Worm (Caenorhabditis elegans) whole organism, L2 larva: ENCODE data around the gene F02E8.4.

ENCODE experiments used
- C34F6.9 ChIP-seq: fragments of 150-350 bp; optimal IDR thresholded peaks from 2 replicates; lab custom pipeline; 2014; ENCODE audit warnings: missing biosample characterization, missing genetic modification characterization
- F13H6.1 ChIP-seq: sonication (generic microtip); optimal IDR thresholded peaks from 2 replicates; lab custom pipeline; 2016; ENCODE audit warnings: missing genetic modification characterization, missing compliant biosample characterization
- R02D3.7 ChIP-seq: fragments of 150-350 bp; optimal IDR thresholded peaks from 2 replicates; lab custom pipeline; 2014; ENCODE audit warnings: missing biosample characterization, missing genetic modification characterization
- ZK546.5 ChIP-seq: sonication (generic microtip); optimal IDR thresholded peaks from 2 replicates; lab custom pipeline; 2017; ENCODE audit warnings: missing biosample characterization, missing genetic modification characterization
- alr-1 ChIP-seq: fragments of 150-350 bp; optimal IDR thresholded peaks from 2 replicates; lab custom pipeline; 2014; ENCODE audit warnings: missing biosample characterization, missing genetic modification characterization
- ama-1 ChIP-seq: fragments of 150-350 bp; optimal IDR thresholded peaks from 2 replicates; lab custom pipeline; 2018; ENCODE audit warnings: inconsistent platforms
- blmp-1 ChIP-seq: sonication (generic microtip); optimal IDR thresholded peaks from 2 replicates; lab custom pipeline; 2017; ENCODE audit warnings: missing genetic modification characterization, mild to moderate bottlenecking, missing compliant biosample characterization, antibody characterized with exemption, moderate library complexity; ENCODE audit not compliant: insufficient read depth
- ceh-16 ChIP-seq: fragments of 150-350 bp; optimal IDR thresholded peaks from 2 replicates; lab custom pipeline; 2014; ENCODE audit warnings: missing biosample characterization, missing genetic modification characterization
- crh-2 ChIP-seq: sonication (generic microtip); optimal IDR thresholded peaks from 2 replicates; lab custom pipeline; 2017; ENCODE audit warnings: missing biosample characterization, missing genetic modification characterization
- dmd-4 ChIP-seq: sonication (generic microtip); optimal IDR thresholded peaks from 2 replicates; lab custom pipeline; 2017; ENCODE audit warnings: missing biosample characterization, missing genetic modification characterization
- egl-27 ChIP-seq: sonication (generic microtip); optimal IDR thresholded peaks from 3 replicates; lab custom pipeline; 2017; ENCODE audit warnings: missing biosample characterization, missing genetic modification reagents, missing genetic modification characterization
- elt-1 ChIP-seq: fragments of 150-350 bp; optimal IDR thresholded peaks from 2 replicates; lab custom pipeline; 2014; ENCODE audit warnings: missing biosample characterization, missing genetic modification characterization
- fos-1 ChIP-seq: fragments of 150-350 bp; optimal IDR thresholded peaks from 2 replicates; lab custom pipeline; 2014; ENCODE audit warnings: missing biosample characterization, missing genetic modification characterization
- gmeb-1 ChIP-seq: fragments of 150-350 bp; optimal IDR thresholded peaks from 2 replicates; lab custom pipeline; 2014; ENCODE audit warnings: missing biosample characterization, missing genetic modification characterization
- lin-11 ChIP-seq: fragments of 150-350 bp; sonication (generic microtip); optimal IDR thresholded peaks from 2 replicates; lab custom pipeline; 2014; ENCODE audit warnings: missing biosample characterization, missing genetic modification characterization, inconsistent platforms, mixed read lengths
- lin-13 ChIP-seq: fragments of 150-350 bp; optimal IDR thresholded peaks from 2 replicates; lab custom pipeline; 2014; ENCODE audit warnings: missing biosample characterization, missing genetic modification reagents, missing genetic modification characterization
- lin-39 ChIP-seq: fragments of 150-350 bp; optimal IDR thresholded peaks from 2 replicates; lab custom pipeline; 2014; ENCODE audit warnings: missing biosample characterization, missing genetic modification reagents, missing genetic modification characterization
- lsy-2 ChIP-seq, 2 experiments: fragments of 150-350 bp in 1 of 2; sonication (generic microtip) in 1 of 2; optimal IDR thresholded peaks; 2 replicates each; lab custom pipeline; 2014 to 2017; ENCODE audit warnings: missing biosample characterization in 2 of 2, missing genetic modification characterization in 2 of 2
- mab-5 ChIP-seq: fragments of 150-350 bp; optimal IDR thresholded peaks from 2 replicates; lab custom pipeline; 2014; ENCODE audit warnings: missing biosample characterization, missing genetic modification characterization
- mbf-1 ChIP-seq: sonication (generic microtip); optimal IDR thresholded peaks from 2 replicates; lab custom pipeline; 2017; ENCODE audit warnings: missing biosample characterization, missing genetic modification characterization
- nhr-10 ChIP-seq: sonication (generic microtip); optimal IDR thresholded peaks from 2 replicates; lab custom pipeline; 2017; ENCODE audit warnings: missing biosample characterization, missing genetic modification characterization
- nhr-11 ChIP-seq: fragments of 150-350 bp; optimal IDR thresholded peaks from 2 replicates; lab custom pipeline; 2014; ENCODE audit warnings: missing biosample characterization, missing genetic modification characterization
- nhr-12 ChIP-seq: fragments of 150-350 bp; optimal IDR thresholded peaks from 2 replicates; lab custom pipeline; 2014; ENCODE audit warnings: missing biosample characterization, missing genetic modification characterization
- nhr-129 ChIP-seq: fragments of 150-350 bp; optimal IDR thresholded peaks from 2 replicates; lab custom pipeline; 2014; ENCODE audit warnings: missing biosample characterization, missing genetic modification characterization
- nhr-21 ChIP-seq: fragments of 150-350 bp; optimal IDR thresholded peaks from 2 replicates; lab custom pipeline; 2014; ENCODE audit warnings: missing biosample characterization, missing genetic modification characterization
- nhr-237 ChIP-seq: fragments of 150-350 bp; optimal IDR thresholded peaks from 2 replicates; lab custom pipeline; 2014; ENCODE audit warnings: missing biosample characterization, missing genetic modification characterization
- nhr-25 ChIP-seq: fragments of 150-350 bp; sonication (generic microtip); optimal IDR thresholded peaks from 3 replicates; lab custom pipeline; 2014; ENCODE audit warnings: missing biosample characterization, missing genetic modification characterization
- nhr-6 ChIP-seq: fragments of 150-350 bp; optimal IDR thresholded peaks from 2 replicates; lab custom pipeline; 2014; ENCODE audit warnings: missing biosample characterization, missing genetic modification characterization
- sem-4 ChIP-seq: fragments of 150-350 bp; optimal IDR thresholded peaks from 2 replicates; lab custom pipeline; 2014; ENCODE audit warnings: missing biosample characterization, missing genetic modification reagents, missing genetic modification characterization
- skn-1 ChIP-seq: sonication (generic microtip); optimal IDR thresholded peaks from 2 replicates; lab custom pipeline; 2017; ENCODE audit warnings: missing biosample characterization, missing genetic modification characterization
- sma-3 ChIP-seq: sonication (generic microtip); optimal IDR thresholded peaks from 2 replicates; lab custom pipeline; 2016; ENCODE audit warnings: missing genetic modification reagents, missing genetic modification characterization, missing compliant biosample characterization
- sma-9 ChIP-seq, 2 experiments: fragments of 150-350 bp in 1 of 2; sonication (generic microtip) in 1 of 2; optimal IDR thresholded peaks; 2 replicates each; lab custom pipeline; 2014 to 2016; ENCODE audit warnings: missing genetic modification characterization in 2 of 2, mild to moderate bottlenecking in 1 of 2, missing biosample characterization in 1 of 2, missing compliant biosample characterization in 1 of 2, missing genetic modification reagents in 1 of 2, moderate library complexity in 1 of 2
- snpc-4 ChIP-seq: fragments of 150-350 bp; optimal IDR thresholded peaks from 2 replicates; lab custom pipeline; 2014; ENCODE audit warnings: missing biosample characterization, missing genetic modification characterization
- unc-39 ChIP-seq: fragments of 150-350 bp; optimal IDR thresholded peaks from 2 replicates; lab custom pipeline; 2014; ENCODE audit warnings: missing biosample characterization, missing genetic modification characterization
- unc-55 ChIP-seq: fragments of 150-350 bp; sonication (generic microtip); optimal IDR thresholded peaks from 3 replicates; lab custom pipeline; 2014; ENCODE audit warnings: missing biosample characterization, missing genetic modification reagents, missing genetic modification characterization
- unc-62 ChIP-seq: fragments of 150-350 bp; optimal IDR thresholded peaks from 2 replicates; lab custom pipeline; 2014; ENCODE audit warnings: missing biosample characterization, missing genetic modification reagents, missing genetic modification characterization
- zag-1 ChIP-seq: fragments of 150-350 bp; optimal IDR thresholded peaks from 2 replicates; lab custom pipeline; 2014; ENCODE audit warnings: missing biosample characterization, missing genetic modification characterization
- ztf-1 ChIP-seq: fragments of 200-800 bp; sonication (Bioruptor generic); conservative IDR thresholded peaks from 2 replicates; pipeline ENCODE4 v1.3.6; 2022; ENCODE audit warnings: missing genetic modification characterization, missing compliant biosample characterization
- ztf-11 ChIP-seq: sonication (generic microtip); optimal IDR thresholded peaks from 2 replicates; lab custom pipeline; 2017; ENCODE audit warnings: missing biosample characterization, missing genetic modification characterization
- ztf-4 ChIP-seq: fragments of 150-350 bp; optimal IDR thresholded peaks from 2 replicates; lab custom pipeline; 2014; ENCODE audit warnings: missing biosample characterization, missing genetic modification characterization

F02E8.4 gene

DNA sequence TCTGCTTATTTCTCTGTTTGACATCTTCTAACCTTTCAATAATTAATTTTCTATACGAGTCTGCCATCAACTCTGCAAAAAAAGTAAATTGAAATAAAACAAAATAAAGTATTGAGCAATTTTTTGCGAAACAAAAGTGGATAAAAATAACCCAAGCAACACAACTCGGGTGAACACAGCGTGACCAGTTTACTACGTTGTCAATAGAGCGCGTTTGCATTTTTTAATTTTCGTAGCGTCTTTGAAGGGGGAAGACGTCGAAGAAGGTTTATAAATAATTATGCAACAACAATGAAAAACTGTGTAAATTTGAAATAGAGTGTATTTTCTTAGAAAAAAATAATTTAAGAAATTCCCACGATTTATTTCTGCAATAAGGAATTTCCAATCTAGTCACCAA, 8.5 kb downstream of the F02E8.4 start, which contains the start of gene atg-16.1:
Gene atg-16.1, minus strand, starts transcription at position 76 of the 400 bp plus-strand sequence.
- TF ChIP-seq fos-1 (tag; lab: Kevin White, UChicago) (peak; percentile 40), unc-55 (peak; percentile 65), nhr-21 (peak; percentile 20), sma-3 (GFP tag; lab: Kevin White, UChicago) (peak; percentile 24), F13H6.1 (tag; lab: Kevin White, UChicago) (peak; percentile 43), lin-39 (no peak), lin-13 (GFP tag; lab: Kevin White, UChicago) (peak; percentile 38), snpc-4 (peak; percentile 13), C34F6.9 (tag; lab: Kevin White, UChicago) (peak; percentile 79), lsy-2 (tag; optimal IDR thresholded peaks at IDR 0.05; lab: Kevin White, UChicago) (peak in 1 of 2 experiments; percentile 75), dmd-4 (tag; lab: Kevin White, UChicago) (no peak), sma-9 (GFP tag; optimal IDR thresholded peaks at IDR 0.05; lab: Kevin White, UChicago) (peak; percentile 44), sma-9 (tag; optimal IDR thresholded peaks at IDR 0.05; lab: Kevin White, UChicago) (no peak), mbf-1 (tag; lab: Kevin White, UChicago) (no peak), crh-2 (tag; lab: Kevin White, UChicago) (peak; percentile 67), ceh-16 (tag; lab: Kevin White, UChicago) (no peak), nhr-129 (peak; percentile 60), nhr-237 (tag; lab: Kevin White, UChicago) (no peak), nhr-25 (tag; lab: Kevin White, UChicago) (peak; percentile 58), gmeb-1 (tag; lab: Kevin White, UChicago) (peak; percentile 14)
- TF ChIP-seq, all 48 proteins: peak for 14

DNA sequence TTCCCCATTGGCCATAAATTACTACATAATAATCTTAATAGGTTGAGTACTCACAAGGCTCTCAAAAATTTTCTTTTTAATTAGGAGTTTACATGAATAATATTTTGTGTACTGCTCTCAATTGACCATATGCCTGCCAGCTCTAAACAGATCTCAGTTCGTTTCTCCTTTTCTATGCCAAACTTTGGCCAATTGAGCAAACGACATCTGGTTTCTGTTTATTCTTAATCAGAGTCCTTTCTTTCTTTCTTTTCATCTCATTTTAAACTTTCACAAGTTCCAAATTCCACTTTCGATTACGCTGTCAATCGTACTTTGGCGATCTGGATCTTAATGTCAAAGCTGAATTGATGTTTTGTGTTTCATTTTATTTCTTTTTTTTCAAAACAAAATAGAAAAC, 10.4 kb downstream of the F02E8.4 start:
- TF ChIP-seq fos-1 (tag; lab: Kevin White, UChicago): no peak
- no peak for TF ChIP-seq sma-9 (GFP tag; optimal IDR thresholded peaks at IDR 0.05; lab: Kevin White, UChicago)
- TF ChIP-seq sma-9 (tag; optimal IDR thresholded peaks at IDR 0.05; lab: Kevin White, UChicago): no peak
- TF ChIP-seq, all 48 proteins: peak for 0

DNA sequence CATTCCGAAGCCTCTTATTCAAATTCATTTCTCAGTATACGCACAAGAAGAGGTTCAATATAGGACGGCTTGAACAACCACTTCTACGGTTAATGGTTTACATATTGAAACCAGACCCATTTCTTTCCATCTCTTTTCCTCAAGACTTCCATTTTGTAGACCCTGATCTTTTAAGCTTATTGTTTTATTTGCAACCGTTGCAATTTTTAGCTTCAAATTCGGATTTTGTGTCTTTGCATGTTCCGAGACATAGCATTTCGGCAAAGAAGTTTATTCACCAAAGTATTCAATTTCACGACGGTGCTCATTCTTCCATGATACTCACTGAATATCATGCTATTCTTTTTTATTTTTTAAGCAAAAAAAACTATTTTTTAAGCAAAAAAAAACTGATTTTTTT, 12.3 kb downstream of the F02E8.4 start, which contains the start of gene nmur-3:
Gene nmur-3, plus strand, starts transcription at position 301 of the 400 bp plus-strand sequence.
- no peak for TF ChIP-seq lin-39
- TF ChIP-seq lin-11 (tag; lab: Kevin White, UChicago): no peak
- TF ChIP-seq zag-1 (tag; lab: Kevin White, UChicago): no peak
- no peak for TF ChIP-seq nhr-129
- no peak for TF ChIP-seq R02D3.7
- TF ChIP-seq sem-4 (tag; lab: Kevin White, UChicago): no peak
- TF ChIP-seq nhr-10 (tag; lab: Kevin White, UChicago): no peak
- no peak for TF ChIP-seq skn-1 (tag; lab: Kevin White, UChicago)
- no peak for TF ChIP-seq nhr-25 (tag; lab: Kevin White, UChicago)
- TF ChIP-seq nhr-11: no peak
- no peak for TF ChIP-seq unc-39 (tag; lab: Kevin White, UChicago)
- no peak for TF ChIP-seq unc-62 (GFP tag; lab: Kevin White, UChicago)
- no peak for TF ChIP-seq ama-1 (lab: Kevin White, UChicago)
- no peak for TF ChIP-seq dmd-4 (tag; lab: Kevin White, UChicago)
- no peak for TF ChIP-seq ceh-16 (tag; lab: Kevin White, UChicago)
- no peak for TF ChIP-seq egl-27 (tag; lab: Kevin White, UChicago)

DNA sequence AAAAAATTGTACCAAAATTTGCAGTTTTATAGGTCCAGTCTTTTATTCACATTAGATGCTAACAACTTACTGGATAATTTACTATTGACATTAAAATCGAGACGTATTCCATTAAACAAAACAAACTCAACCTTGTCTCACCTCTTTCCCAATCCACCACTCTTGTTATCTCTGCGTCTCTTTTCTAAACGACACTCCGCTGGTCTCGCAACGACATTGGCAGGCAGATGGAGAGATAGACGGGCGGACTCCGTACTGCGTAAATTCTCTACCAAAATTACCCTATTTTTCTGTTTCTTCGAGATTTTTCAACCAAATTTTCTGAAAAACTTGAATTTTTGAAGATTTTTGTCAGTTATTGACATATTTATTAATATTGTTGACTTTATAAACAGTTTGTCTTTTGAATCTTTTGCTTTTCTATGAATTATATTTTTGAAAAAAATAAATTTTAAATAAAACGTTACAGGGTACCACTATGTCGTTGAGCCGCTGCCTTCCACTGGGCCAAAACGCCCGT, 15.4 kb downstream of the F02E8.4 start, which contains the start of gene asb-2:
Gene asb-2, plus strand, starts transcription at position 470 of the 520 bp plus-strand sequence.
- TF ChIP-seq sma-9 (GFP tag; optimal IDR thresholded peaks at IDR 0.05; lab: Kevin White, UChicago) (peak; percentile 88), sma-9 (tag; optimal IDR thresholded peaks at IDR 0.05; lab: Kevin White, UChicago) (no peak), F13H6.1 (tag; lab: Kevin White, UChicago) (peak; percentile 78), dmd-4 (tag; lab: Kevin White, UChicago) (no peak), blmp-1 (tag; lab: Kevin White, UChicago) (peak; percentile 43), lin-11 (tag; lab: Kevin White, UChicago) (peak; percentile 78), zag-1 (tag; lab: Kevin White, UChicago) (peak; percentile 50), mab-5 (tag; lab: Kevin White, UChicago) (peak; percentile 66), sma-3 (GFP tag; lab: Kevin White, UChicago) (peak; percentile 90), skn-1 (tag; lab: Kevin White, UChicago) (no peak), lsy-2 (tag; optimal IDR thresholded peaks at IDR 0.05; lab: Kevin White, UChicago) (peak; percentile 71 to 93), elt-1 (no peak), alr-1 (no peak), sem-4 (tag; lab: Kevin White, UChicago) (peak; percentile 77), nhr-6 (tag; lab: Kevin White, UChicago) (peak; percentile 57), nhr-25 (tag; lab: Kevin White, UChicago) (peak; percentile 86), snpc-4 (peak; percentile 62), unc-55 (peak; percentile 88), crh-2 (tag; lab: Kevin White, UChicago) (peak; percentile 89), gmeb-1 (tag; lab: Kevin White, UChicago) (peak; percentile 78), ztf-1 (no peak), ztf-11 (no peak), unc-62 (GFP tag; lab: Kevin White, UChicago) (no peak), ztf-4 (tag; lab: Kevin White, UChicago) (peak; percentile 62), R02D3.7 (peak; percentile 4), nhr-21 (peak; percentile 87), egl-27 (tag; lab: Kevin White, UChicago) (peak; percentile 58), fos-1 (tag; lab: Kevin White, UChicago) (peak; percentile 78), lin-13 (GFP tag; lab: Kevin White, UChicago) (peak; percentile 91), ceh-16 (tag; lab: Kevin White, UChicago) (peak; percentile 42), nhr-12 (tag; lab: Kevin White, UChicago) (no peak), C34F6.9 (tag; lab: Kevin White, UChicago) (peak; percentile 95), ZK546.5 (tag; lab: Kevin White, UChicago) (no peak), unc-39 (tag; lab: Kevin White, UChicago) (no peak), nhr-129 (peak; percentile 94)
- TF ChIP-seq, all 48 proteins: peak for 24
